Worm (Caenorhabditis elegans) whole organism, young adult: ENCODE measurements around the gene srm-4.

Source experiments
- D2030.7 ChIP-seq: fragments of 200-800 bp; sonication (Bioruptor generic); IDR thresholded peaks from 2 replicates; pipeline ENCODE4 v1.3.6; 2022; ENCODE audit warnings: missing genetic modification reagents, missing genetic modification characterization, missing compliant biosample characterization
- F33H1.4 ChIP-seq: fragments of 200-800 bp; sonication (Bioruptor generic); IDR thresholded peaks from 2 replicates; pipeline ENCODE4 v1.3.6; 2022; ENCODE audit warnings: missing genetic modification reagents, missing genetic modification characterization, missing compliant biosample characterization
- F49E8.2 ChIP-seq: sonication (generic microtip); optimal IDR thresholded peaks from 3 replicates; lab custom pipeline; 2017; ENCODE audit warnings: missing genetic modification characterization, mild to moderate bottlenecking, missing compliant biosample characterization, antibody characterized with exemption, moderate library complexity; ENCODE audit not compliant: insufficient read depth
- F57A8.1 ChIP-seq: fragments of 200-800 bp; sonication (Bioruptor generic); optimal IDR thresholded peaks from 2 replicates; lab custom pipeline; 2018; ENCODE audit warnings: mild to moderate bottlenecking, missing genetic modification characterization, moderate library complexity, missing compliant biosample characterization
- K11D2.4 ChIP-seq: fragments of 200-800 bp; sonication (Bioruptor generic); IDR thresholded peaks from 2 replicates; pipeline ENCODE4 v1.3.6; 2022; ENCODE audit warnings: missing genetic modification reagents, missing genetic modification characterization, missing compliant biosample characterization
- Y53F4B.3 ChIP-seq: fragments of 200-800 bp; sonication (Bioruptor generic); IDR thresholded peaks from 2 replicates; pipeline ENCODE4 v1.3.6; 2022; ENCODE audit warnings: missing genetic modification reagents, missing genetic modification characterization, missing compliant biosample characterization
- Y56A3A.18 ChIP-seq: fragments of 200-800 bp; sonication (Bioruptor generic); IDR thresholded peaks from 2 replicates; pipeline ENCODE4 v1.3.6; 2022; ENCODE audit warnings: missing genetic modification reagents, missing genetic modification characterization, missing compliant biosample characterization
- ama-1 ChIP-seq, 3 experiments: fragments of 150-350 bp in 1 of 3; sonication (generic microtip) in 2 of 3; optimal IDR thresholded peaks; 2 replicates each; lab custom pipeline; 2014 to 2018; ENCODE audit warnings: missing biosample characterization in 2 of 3, missing genetic modification characterization in 2 of 3, missing genetic modification reagents in 2 of 3
- attf-6 ChIP-seq: fragments of 200-800 bp; sonication (Bioruptor generic); IDR thresholded peaks from 2 replicates; pipeline ENCODE4 v1.3.6; 2022; ENCODE audit warnings: missing genetic modification reagents, missing genetic modification characterization, missing compliant biosample characterization
- bed-1 ChIP-seq: fragments of 200-800 bp; sonication (Bioruptor generic); IDR thresholded peaks from 2 replicates; pipeline ENCODE4 v1.3.6; 2022; ENCODE audit warnings: missing genetic modification reagents, missing genetic modification characterization, missing compliant biosample characterization
- ccch-3 ChIP-seq: fragments of 200-800 bp; sonication (Bioruptor generic); optimal IDR thresholded peaks from 2 replicates; lab custom pipeline; 2018; ENCODE audit warnings: mild to moderate bottlenecking, missing genetic modification characterization, missing compliant biosample characterization
- ceh-91 ChIP-seq: fragments of 200-800 bp; sonication (Bioruptor generic); IDR thresholded peaks from 2 replicates; pipeline ENCODE4 v1.3.6; 2022; ENCODE audit warnings: missing genetic modification reagents, missing genetic modification characterization, missing compliant biosample characterization
- chd-7 ChIP-seq: sonication (generic microtip); optimal IDR thresholded peaks from 2 replicates; lab custom pipeline; 2016; ENCODE audit warnings: mild to moderate bottlenecking, missing genetic modification characterization, moderate library complexity, missing compliant biosample characterization
- die-1 ChIP-seq: sonication (generic microtip); optimal IDR thresholded peaks from 2 replicates; lab custom pipeline; 2016; ENCODE audit warnings: missing genotype, mild to moderate bottlenecking, missing genetic modification characterization, missing compliant biosample characterization
- egl-44 ChIP-seq: fragments of 200-800 bp; sonication (Bioruptor generic); IDR thresholded peaks from 2 replicates; pipeline ENCODE4 v1.3.6; 2022; ENCODE audit warnings: missing genetic modification reagents, missing genetic modification characterization, missing compliant biosample characterization
- egrh-3 ChIP-seq: fragments of 200-800 bp; sonication (Bioruptor generic); IDR thresholded peaks from 2 replicates; pipeline ENCODE4 v1.3.6; 2022; ENCODE audit warnings: missing genetic modification reagents, missing genetic modification characterization, missing compliant biosample characterization
- ekl-4 ChIP-seq: fragments of 200-800 bp; sonication (Bioruptor generic); IDR thresholded peaks from 2 replicates; pipeline ENCODE4 v1.3.6; 2022; ENCODE audit warnings: missing genetic modification reagents, missing genetic modification characterization, missing compliant biosample characterization
- gei-17 ChIP-seq: fragments of 200-800 bp; sonication (Bioruptor generic); optimal IDR thresholded peaks from 2 replicates; lab custom pipeline; 2018; ENCODE audit warnings: mild to moderate bottlenecking, missing genetic modification characterization, missing compliant biosample characterization
- hlh-12 ChIP-seq: sonication (generic microtip); optimal IDR thresholded peaks from 2 replicates; lab custom pipeline; 2016; ENCODE audit warnings: missing genetic modification characterization, missing compliant biosample characterization
- hlh-26 ChIP-seq: fragments of 200-800 bp; sonication (Bioruptor generic); conservative IDR thresholded peaks from 2 replicates; pipeline ENCODE4 v1.3.6; 2022; ENCODE audit warnings: missing genetic modification reagents, missing genetic modification characterization, missing compliant biosample characterization
- hmg-20 ChIP-seq: fragments of 200-800 bp; sonication (Bioruptor generic); IDR thresholded peaks from 2 replicates; pipeline ENCODE4 v1.3.6; 2022; ENCODE audit warnings: missing genetic modification reagents, missing genetic modification characterization, missing compliant biosample characterization
- lin-26 ChIP-seq: fragments of 200-800 bp; sonication (Bioruptor generic); IDR thresholded peaks from 2 replicates; pipeline ENCODE4 v1.3.6; 2022; ENCODE audit warnings: missing genetic modification reagents, missing genetic modification characterization, missing compliant biosample characterization
- lsl-1 ChIP-seq: fragments of 200-800 bp; sonication (Bioruptor generic); optimal IDR thresholded peaks from 2 replicates; lab custom pipeline; 2018; ENCODE audit warnings: mild to moderate bottlenecking, missing genetic modification characterization, moderate library complexity, missing compliant biosample characterization
- madf-6 ChIP-seq: fragments of 200-800 bp; sonication (Bioruptor generic); IDR thresholded peaks from 2 replicates; pipeline ENCODE4 v1.3.6; 2022; ENCODE audit warnings: missing genetic modification reagents, missing genetic modification characterization, missing compliant biosample characterization
- mxl-1 ChIP-seq: sonication (generic microtip); optimal IDR thresholded peaks from 2 replicates; lab custom pipeline; 2016; ENCODE audit warnings: missing genetic modification characterization, missing compliant biosample characterization
- nhr-179 ChIP-seq: sonication (generic microtip); optimal IDR thresholded peaks from 2 replicates; lab custom pipeline; 2016; ENCODE audit warnings: mild to moderate bottlenecking, missing genetic modification characterization, missing compliant biosample characterization
- pbrm-1 ChIP-seq: fragments of 200-800 bp; sonication (Bioruptor generic); IDR thresholded peaks from 2 replicates; pipeline ENCODE4 v1.3.6; 2022; ENCODE audit warnings: missing genetic modification reagents, missing genetic modification characterization, missing compliant biosample characterization
- rec-8 ChIP-seq, 2 experiments: sonication (generic microtip); optimal IDR thresholded peaks; 2 replicates each; lab custom pipeline; 2016; ENCODE audit warnings: mild to moderate bottlenecking in 2 of 2, missing genetic modification characterization in 2 of 2, missing genetic modification reagents in 2 of 2, missing genotype in 2 of 2, missing biosample characterization in 1 of 2, missing compliant biosample characterization in 1 of 2, moderate library complexity in 1 of 2
- repo-1 ChIP-seq: sonication (generic microtip); optimal IDR thresholded peaks from 2 replicates; lab custom pipeline; 2017; ENCODE audit warnings: mild to moderate bottlenecking, missing genetic modification characterization, missing compliant biosample characterization
- rpc-1 ChIP-seq, 2 experiments: fragments of 150-350 bp in 1 of 2; sonication (generic microtip) in 1 of 2; optimal IDR thresholded peaks; 2 replicates each; lab custom pipeline; 2014 to 2018; ENCODE audit warnings: missing biosample characterization in 1 of 2, missing genetic modification characterization in 1 of 2, missing genetic modification reagents in 1 of 2, missing genotype in 1 of 2
- sea-2 ChIP-seq: fragments of 200-800 bp; sonication (Bioruptor generic); IDR thresholded peaks from 2 replicates; pipeline ENCODE4 v1.3.6; 2022; ENCODE audit warnings: missing genetic modification characterization, missing compliant biosample characterization
- snpc-1.1 ChIP-seq: sonication (generic microtip); optimal IDR thresholded peaks from 2 replicates; lab custom pipeline; 2017; ENCODE audit warnings: missing genetic modification characterization, mild to moderate bottlenecking, missing compliant biosample characterization, antibody characterized with exemption, moderate library complexity, missing genotype, missing genetic modification reagents; ENCODE audit not compliant: insufficient read depth
- snpc-3.4 ChIP-seq: sonication (generic microtip); optimal IDR thresholded peaks from 2 replicates; lab custom pipeline; 2017; ENCODE audit warnings: missing genetic modification characterization, mild to moderate bottlenecking, missing compliant biosample characterization, antibody characterized with exemption, moderate library complexity, missing genotype, missing genetic modification reagents
- unc-130 ChIP-seq: sonication (generic microtip); optimal IDR thresholded peaks from 2 replicates; lab custom pipeline; 2016; ENCODE audit warnings: missing genetic modification reagents, missing genetic modification characterization, missing compliant biosample characterization
- xnd-1 ChIP-seq: sonication (generic microtip); optimal IDR thresholded peaks from 2 replicates; lab custom pipeline; 2016; ENCODE audit warnings: missing genotype, missing genetic modification reagents, missing genetic modification characterization, missing compliant biosample characterization
- ztf-25 ChIP-seq: fragments of 200-800 bp; sonication (Bioruptor generic); IDR thresholded peaks from 2 replicates; pipeline ENCODE4 v1.3.6; 2022; ENCODE audit warnings: missing genetic modification reagents, missing genetic modification characterization, missing compliant biosample characterization
- ztf-26 ChIP-seq: sonication (generic microtip); optimal IDR thresholded peaks from 2 replicates; lab custom pipeline; 2017; ENCODE audit warnings: missing genetic modification characterization, missing compliant biosample characterization
- ztf-3 ChIP-seq: fragments of 200-800 bp; sonication (Bioruptor generic); optimal IDR thresholded peaks from 2 replicates; lab custom pipeline; 2018; ENCODE audit warnings: mild to moderate bottlenecking, missing genetic modification characterization, missing compliant biosample characterization

Gene srm-4

ce11 chrV:14347234-14347826 is 14.1 kb downstream of the srm-4 start, which contains the start of gene cept-2 (continued):
- TF ChIP-seq ama-1 (optimal IDR thresholded peaks at IDR 0.05; lab: Kevin White, UChicago) (no peak), ama-1 (GFP tag; optimal IDR thresholded peaks at IDR 0.05; lab: Kevin White, UChicago) (no peak), repo-1 (no peak), sea-2 (no peak), mxl-1 (tag; lab: Kevin White, UChicago) (no peak), xnd-1 (no peak), egrh-3 (GFP tag; lab: Robert Waterston, UW) (no peak), hlh-26 (no peak), egl-44 (GFP tag; lab: Robert Waterston, UW) (0 out of 2 replicates have a peak, but pooled peaks have one; percentile 23), ztf-26 (tag; lab: Kevin White, UChicago) (no peak), madf-6 (GFP tag; lab: Robert Waterston, UW) (peak; percentile 64), nhr-179 (tag; lab: Kevin White, UChicago) (no peak), F49E8.2 (tag; lab: Kevin White, UChicago) (peak; percentile 57), Y53F4B.3 (GFP tag; lab: Robert Waterston, UW) (no peak), ekl-4 (GFP tag; lab: Robert Waterston, UW) (peak; percentile 81), ccch-3 (GFP tag; lab: Kevin White, UChicago) (no peak), attf-6 (peak; percentile 67; the same call in 1 of the 2 replicates), ceh-91 (GFP tag; lab: Robert Waterston, UW) (0 out of 2 replicates have a peak, but pooled peaks have one; percentile 30), chd-7 (tag; lab: Kevin White, UChicago) (no peak), rec-8 (tag; optimal IDR thresholded peaks at IDR 0.05; lab: Kevin White, UChicago) (no peak), hmg-20 (GFP tag; lab: Robert Waterston, UW) (0 out of 2 replicates have a peak, but pooled peaks have one; percentile 43), unc-130 (GFP tag; lab: Kevin White, UChicago) (no peak), hlh-12 (tag; lab: Kevin White, UChicago) (no peak), F57A8.1 (no peak), bed-1 (GFP tag; lab: Robert Waterston, UW) (no peak), rpc-1 (optimal IDR thresholded peaks at IDR 0.05; lab: Kevin White, UChicago) (peak; percentile 39), rpc-1 (tag; optimal IDR thresholded peaks at IDR 0.05; lab: Kevin White, UChicago) (peak; percentile 2), K11D2.4 (GFP tag; lab: Robert Waterston, UW) (peak; percentile 75; the same call in 1 of the 2 replicates), snpc-1.1 (tag; lab: Kevin White, UChicago) (peak; percentile 45)

ce11 chrV:14350498-14350897 is 17.3 kb downstream of the srm-4 start:
- TF ChIP-seq lin-26 (GFP tag; lab: Robert Waterston, UW) (peak; percentile 17; the same call in 1 of the 2 replicates), die-1 (tag; lab: Kevin White, UChicago) (no peak), gei-17 (GFP tag; lab: Kevin White, UChicago) (no peak), madf-6 (GFP tag; lab: Robert Waterston, UW) (peak; percentile 62), Y56A3A.18 (GFP tag; lab: Robert Waterston, UW) (no peak), pbrm-1 (GFP tag; lab: Robert Waterston, UW) (0 out of 2 replicates have a peak, but pooled peaks have one; percentile 19), attf-6 (0 out of 2 replicates have a peak, but pooled peaks have one; percentile 35), D2030.7 (GFP tag; lab: Robert Waterston, UW) (peak; percentile 13; the same call in 1 of the 2 replicates), lsl-1 (peak; percentile 63), F33H1.4 (GFP tag; lab: Robert Waterston, UW) (peak; percentile 67), snpc-3.4 (tag; lab: Kevin White, UChicago) (peak; percentile 25), ztf-3 (GFP tag; lab: Kevin White, UChicago) (no peak), ztf-25 (GFP tag; lab: Robert Waterston, UW) (0 out of 2 replicates have a peak, but pooled peaks have one; percentile 19)
